Fruit fly (Drosophila melanogaster): ENCODE results near the gene CG42367.

CG42367 gene

DNA sequence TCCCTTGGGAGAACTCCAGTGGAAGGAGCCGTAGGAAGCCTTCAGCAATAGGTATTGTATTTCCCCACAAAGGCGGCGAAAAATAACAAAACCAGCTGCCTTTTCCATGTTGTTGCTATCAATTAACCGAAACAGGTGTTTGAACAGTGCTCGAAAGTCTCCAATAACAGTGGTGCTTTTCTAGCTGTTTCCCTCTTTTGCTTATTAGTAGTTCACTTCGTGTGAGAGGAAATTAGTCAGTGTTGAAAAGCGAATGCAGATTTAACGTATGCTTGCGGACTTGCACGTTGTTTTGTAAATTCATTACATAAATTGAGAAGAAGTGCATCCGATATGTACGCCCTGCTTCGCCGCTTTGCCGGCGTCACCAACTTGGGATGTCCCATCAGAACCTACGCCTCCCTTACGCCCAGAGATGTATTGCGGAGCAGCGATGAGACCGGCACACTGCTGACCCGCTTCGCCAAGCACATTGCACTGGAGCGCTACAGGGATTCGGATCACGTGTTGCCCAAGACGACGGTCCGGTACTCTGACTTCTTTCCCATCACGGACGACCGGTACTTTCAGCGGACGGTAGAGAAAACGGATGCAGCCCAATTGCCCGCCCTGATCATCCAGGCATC, 8.4 kb downstream of the CG42367 start, which contains the start of the genes Datp and CG4619 (continued):
- TF ChIP-seq GATAe (GFP tag; conservative IDR thresholded peaks at IDR 0.05) = no peak
- TF ChIP-seq btn (GFP tag; optimal IDR thresholded peaks at IDR 0.05) = no peak
- peak; percentile 65; the same call in 1 of the 3 replicates for TF ChIP-seq CG6791 (GFP tag; IDR thresholded peaks at IDR 0.05; ENCODE audit: partially characterized antibody)
- no peak for TF ChIP-seq gfzf (GFP tag; optimal IDR thresholded peaks at IDR 0.05)
- TF ChIP-seq H2.0 (GFP tag; IDR thresholded peaks at IDR 0.05) = 0 out of 2 replicates have a peak, but pooled peaks have one; percentile 9
- TF ChIP-seq Blimp-1 (GFP tag; optimal IDR thresholded peaks at IDR 0.05) = no peak
- peak; percentile 89 for TF ChIP-seq dm (GFP tag; optimal IDR thresholded peaks at IDR 0.05)
- TF ChIP-seq CG1832 (GFP tag; optimal IDR thresholded peaks at IDR 0.05) = no peak
- no peak for TF ChIP-seq PHDP (tag; optimal IDR thresholded peaks at IDR 0.05)
- no peak for TF ChIP-seq crc (GFP tag; optimal IDR thresholded peaks at IDR 0.05)
- TF ChIP-seq CG7987 (GFP tag; optimal IDR thresholded peaks at IDR 0.05) = peak; percentile 30
- TF ChIP-seq Gsc (GFP tag; IDR thresholded peaks at IDR 0.05) = no peak
- peak; percentile 32 for TF ChIP-seq trem (tag; optimal IDR thresholded peaks at IDR 0.05)
- peak; percentile 49 for TF ChIP-seq scrt (GFP tag; optimal IDR thresholded peaks at IDR 0.05)
- TF ChIP-seq ro (GFP tag; IDR thresholded peaks at IDR 0.05) = no peak
- no peak for TF ChIP-seq crol (GFP tag; IDR thresholded peaks at IDR 0.05)
- TF ChIP-seq CG4617 (GFP tag; optimal IDR thresholded peaks at IDR 0.05; ENCODE audit: borderline replicate concordance) = peak; percentile 55
- TF ChIP-seq stwl (tag; optimal IDR thresholded peaks at IDR 0.05) = peak; percentile 78
- peak; percentile 43 for TF ChIP-seq vfl (GFP tag; optimal IDR thresholded peaks at IDR 0.05)
- no peak for TF ChIP-seq oc (tag; optimal IDR thresholded peaks at IDR 0.05)
- no peak for TF ChIP-seq Hey (tag; optimal IDR thresholded peaks at IDR 0.05)
- no peak for TF ChIP-seq tll (GFP tag; optimal IDR thresholded peaks at IDR 0.05)
- TF ChIP-seq br (optimal IDR thresholded peaks at IDR 0.05) = no peak
- no peak for TF ChIP-seq Sox102F (GFP tag; optimal IDR thresholded peaks at IDR 0.05)
- TF ChIP-seq ac (GFP tag; optimal IDR thresholded peaks at IDR 0.05) = no peak
- no peak for TF ChIP-seq dati (GFP tag; IDR thresholded peaks at IDR 0.05)
- TF ChIP-seq aop (GFP tag; IDR thresholded peaks at IDR 0.05) = no peak
- TF ChIP-seq ase (GFP tag; IDR thresholded peaks at IDR 0.05) = no peak
- TF ChIP-seq CG14441 (GFP tag; IDR thresholded peaks at IDR 0.05) = 0 out of 2 replicates have a peak, but pooled peaks have one; percentile 35
- TF ChIP-seq bigmax (GFP tag; optimal IDR thresholded peaks at IDR 0.05) = no peak
- no peak for TF ChIP-seq CG4328 (GFP tag; optimal IDR thresholded peaks at IDR 0.05)
- TF ChIP-seq CG7357 (GFP tag; IDR thresholded peaks at IDR 0.05) = no peak
- no peak for TF ChIP-seq CG1792 (GFP tag; optimal IDR thresholded peaks at IDR 0.05)
- TF ChIP-seq CG8478 (optimal IDR thresholded peaks at IDR 0.05) = no peak
- TF ChIP-seq fu2 (GFP tag; optimal IDR thresholded peaks at IDR 0.05) = peak; percentile 69
- TF ChIP-seq nerfin-1 (tag; optimal IDR thresholded peaks at IDR 0.05) = no peak
- no peak for TF ChIP-seq Adf1 (GFP tag; IDR thresholded peaks at IDR 0.05)
- no peak for TF ChIP-seq twi (tag; optimal IDR thresholded peaks at IDR 0.05)
- no peak for TF ChIP-seq Bteb2 (GFP tag; optimal IDR thresholded peaks at IDR 0.05)
- no peak for TF ChIP-seq rib (GFP tag; IDR thresholded peaks at IDR 0.05)
- TF ChIP-seq CG31388 (GFP tag; optimal IDR thresholded peaks at IDR 0.05) = no peak
- no peak for TF ChIP-seq CG8924 (tag; optimal IDR thresholded peaks at IDR 0.05)
- peak; percentile 62; the same call in 2 of the 3 replicates for TF ChIP-seq Dbx (GFP tag; IDR thresholded peaks at IDR 0.05)
- no peak for TF ChIP-seq pnt (GFP tag; optimal IDR thresholded peaks at IDR 0.05)
- no peak for TF ChIP-seq CG18262 (tag; optimal IDR thresholded peaks at IDR 0.05)
- no peak for TF ChIP-seq CG13123 (GFP tag; optimal IDR thresholded peaks at IDR 0.05)
- no peak for TF ChIP-seq sc (optimal IDR thresholded peaks at IDR 0.05)
- no peak for TF ChIP-seq sc (GFP tag; optimal IDR thresholded peaks at IDR 0.05)
- TF ChIP-seq CG11504 (tag; optimal IDR thresholded peaks at IDR 0.05) = no peak
- peak; percentile 49 for TF ChIP-seq da (GFP tag; optimal IDR thresholded peaks at IDR 0.05)
- no peak for TF ChIP-seq otp (GFP tag; IDR thresholded peaks at IDR 0.05)
- no peak for TF ChIP-seq CG18476 (GFP tag; optimal IDR thresholded peaks at IDR 0.05)

All from whole organism, embryonic.